Fruit fly (Drosophila melanogaster) whole organism, wandering third instar larva: ENCODE results near the gene CG33287.

Experiments used
- h ChIP-seq: fragments of 200-800 bp; sonication (Bioruptor generic); optimal IDR thresholded peaks from 3 replicates; lab custom pipeline; 2016; ENCODE audit warnings: missing biosample characterization, mild to moderate bottlenecking, missing genetic modification characterization
- psq ChIP-seq: fragments of 200-800 bp; sonication (Bioruptor generic); optimal IDR thresholded peaks from 3 replicates; lab custom pipeline; 2017; ENCODE audit warnings: missing biosample characterization, mild to moderate bottlenecking, missing genetic modification characterization, moderate library complexity
- usp ChIP-seq: fragments of >200 bp; optimal IDR thresholded peaks from 2 replicates; lab custom pipeline; 2017; ENCODE audit warnings: missing biosample characterization, missing genetic modification characterization

DNA sequence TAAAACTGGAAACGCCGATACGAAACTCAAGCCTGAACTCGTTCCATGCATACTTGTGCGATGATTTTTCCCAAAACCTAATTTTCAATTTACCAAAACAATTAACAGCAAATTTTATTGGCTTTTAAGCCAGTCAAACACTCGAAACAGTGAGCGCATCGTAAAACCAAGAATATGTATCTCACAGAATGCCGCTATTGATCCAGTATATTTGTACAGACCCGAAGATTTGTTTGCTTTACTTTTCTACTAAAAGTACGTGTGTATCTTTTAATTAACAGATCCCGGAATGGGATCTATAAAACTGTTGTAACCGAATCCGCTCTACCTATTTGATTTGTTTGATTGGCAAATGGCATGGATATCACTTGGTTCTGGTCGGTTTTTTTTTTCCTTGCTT, 16.3 kb downstream of the CG33287 start:
- TF ChIP-seq h (GFP tag; lab: Kevin White, UChicago), result no peak
- no peak for TF ChIP-seq usp (GFP tag; lab: Kevin White, UChicago)
- no peak for TF ChIP-seq psq (GFP tag; lab: Kevin White, UChicago)
